Worm (Caenorhabditis elegans) whole organism, L4 larva: ENCODE data around the gene attf-5.

ENCODE experiments used
- aha-1 ChIP-seq: fragments of 150-350 bp; peaks from one replicate; lab custom pipeline; 2014; ENCODE audit warnings: missing biosample characterization, missing genetic modification characterization
- duxl-1 ChIP-seq: sonication (generic microtip); optimal IDR thresholded peaks from 2 replicates; lab custom pipeline; 2016; ENCODE audit warnings: mild to moderate bottlenecking, missing genetic modification characterization, moderate library complexity, missing compliant biosample characterization; ENCODE audit not compliant: poor library complexity
- dve-1 ChIP-seq: sonication (generic microtip); optimal IDR thresholded peaks from 2 replicates; lab custom pipeline; 2017; ENCODE audit warnings: antibody characterized with exemption, mild to moderate bottlenecking, missing genetic modification characterization, missing compliant biosample characterization; ENCODE audit not compliant: insufficient read depth
- egl-27 ChIP-seq: sonication (generic microtip); optimal IDR thresholded peaks from 3 replicates; lab custom pipeline; 2017; ENCODE audit warnings: missing biosample characterization, missing genetic modification reagents, missing genetic modification characterization
- jun-1 ChIP-seq: fragments of 150-350 bp; optimal IDR thresholded peaks from 2 replicates; lab custom pipeline; 2014; ENCODE audit warnings: missing biosample characterization, missing genetic modification reagents, missing genetic modification characterization

- TF ChIP-seq dve-1 (tag; lab: Kevin White, UChicago) (no peak), duxl-1 (no peak), egl-27 (no peak), jun-1 (no peak), aha-1 (tag; lab: Kevin White, UChicago) (peak; percentile 92)
These were observed 2.4 kb downstream of the attf-5 start for ce11 chrX:790593-790992.
